Fruit fly (Drosophila melanogaster): ENCODE results near the gene MED19.
A peak's percentile ranks its signal among the peaks of the same experiment; 100 is the strongest.

dm6 chr3L:17846169-17846981 is at the start of gene MED19, which contains the start of gene CG7430:
- TF ChIP-seq CG8478 (optimal IDR thresholded peaks at IDR 0.05) (no peak), CTCF (optimal IDR thresholded peaks at IDR 0.05) (peak; percentile 19 to 28)
